Worm (Caenorhabditis elegans) whole organism, young adult: ENCODE measurements around the gene ttr-25.

Source experiments
- B0336.3 ChIP-seq: fragments of 200-800 bp; sonication (Bioruptor generic); IDR thresholded peaks from 2 replicates; pipeline ENCODE4 v1.3.6; 2022; ENCODE audit warnings: missing genetic modification characterization, missing compliant biosample characterization
- F22D6.2 ChIP-seq: sonication (generic microtip); optimal IDR thresholded peaks from 2 replicates; lab custom pipeline; 2016; ENCODE audit warnings: mild to moderate bottlenecking, missing genetic modification characterization, missing compliant biosample characterization
- F23B12.7 ChIP-seq: sonication (generic microtip); optimal IDR thresholded peaks from 2 replicates; lab custom pipeline; 2017; ENCODE audit warnings: missing genetic modification characterization, mild to moderate bottlenecking, missing compliant biosample characterization, antibody characterized with exemption, moderate library complexity; ENCODE audit not compliant: insufficient read depth
- F49E8.2 ChIP-seq: sonication (generic microtip); optimal IDR thresholded peaks from 3 replicates; lab custom pipeline; 2017; ENCODE audit warnings: missing genetic modification characterization, mild to moderate bottlenecking, missing compliant biosample characterization, antibody characterized with exemption, moderate library complexity; ENCODE audit not compliant: insufficient read depth
- F57A8.1 ChIP-seq: fragments of 200-800 bp; sonication (Bioruptor generic); optimal IDR thresholded peaks from 2 replicates; lab custom pipeline; 2018; ENCODE audit warnings: mild to moderate bottlenecking, missing genetic modification characterization, moderate library complexity, missing compliant biosample characterization
- K12H6.12 ChIP-seq: fragments of 200-800 bp; sonication (Bioruptor generic); optimal IDR thresholded peaks from 2 replicates; lab custom pipeline; 2018; ENCODE audit warnings: mild to moderate bottlenecking, missing genetic modification characterization, missing compliant biosample characterization
- Y56A3A.18 ChIP-seq: fragments of 200-800 bp; sonication (Bioruptor generic); IDR thresholded peaks from 2 replicates; pipeline ENCODE4 v1.3.6; 2022; ENCODE audit warnings: missing genetic modification reagents, missing genetic modification characterization, missing compliant biosample characterization
- Y79H2A.3 ChIP-seq: fragments of 200-800 bp; sonication (Bioruptor generic); conservative IDR thresholded peaks from 2 replicates; pipeline ENCODE4 v1.3.6; 2022; ENCODE audit warnings: missing genetic modification reagents, missing genetic modification characterization, missing compliant biosample characterization
- ZK185.1 ChIP-seq: sonication (generic microtip); optimal IDR thresholded peaks from 2 replicates; lab custom pipeline; 2016; ENCODE audit warnings: mild to moderate bottlenecking, missing genetic modification characterization, missing compliant biosample characterization; ENCODE audit not compliant: poor library complexity, severe bottlenecking
- atf-7 ChIP-seq: sonication (generic microtip); optimal IDR thresholded peaks from 2 replicates; lab custom pipeline; 2017; ENCODE audit warnings: mild to moderate bottlenecking, missing genetic modification characterization, missing compliant biosample characterization
- attf-3 ChIP-seq: fragments of 200-800 bp; sonication (Bioruptor generic); conservative IDR thresholded peaks from 2 replicates; pipeline ENCODE4 v1.3.6; 2022; ENCODE audit warnings: missing genetic modification reagents, missing genetic modification characterization, missing compliant biosample characterization
- attf-5 ChIP-seq: fragments of 200-800 bp; sonication (Bioruptor generic); optimal IDR thresholded peaks from 2 replicates; lab custom pipeline; 2018; ENCODE audit warnings: mild to moderate bottlenecking, missing genetic modification characterization, missing compliant biosample characterization
- ceh-27 ChIP-seq: fragments of 200-800 bp; sonication (Bioruptor generic); optimal IDR thresholded peaks from 2 replicates; lab custom pipeline; 2018; ENCODE audit warnings: mild to moderate bottlenecking, missing genetic modification characterization, moderate library complexity, missing compliant biosample characterization
- ceh-91 ChIP-seq: fragments of 200-800 bp; sonication (Bioruptor generic); IDR thresholded peaks from 2 replicates; pipeline ENCODE4 v1.3.6; 2022; ENCODE audit warnings: missing genetic modification reagents, missing genetic modification characterization, missing compliant biosample characterization
- chd-7 ChIP-seq: sonication (generic microtip); optimal IDR thresholded peaks from 2 replicates; lab custom pipeline; 2016; ENCODE audit warnings: mild to moderate bottlenecking, missing genetic modification characterization, moderate library complexity, missing compliant biosample characterization
- die-1 ChIP-seq: sonication (generic microtip); optimal IDR thresholded peaks from 2 replicates; lab custom pipeline; 2016; ENCODE audit warnings: missing genotype, mild to moderate bottlenecking, missing genetic modification characterization, missing compliant biosample characterization
- dpl-1 ChIP-seq: fragments of 150-350 bp; optimal IDR thresholded peaks from 2 replicates; lab custom pipeline; 2014; ENCODE audit warnings: missing biosample characterization, missing genetic modification reagents, missing genetic modification characterization
- ekl-4 ChIP-seq: fragments of 200-800 bp; sonication (Bioruptor generic); IDR thresholded peaks from 2 replicates; pipeline ENCODE4 v1.3.6; 2022; ENCODE audit warnings: missing genetic modification reagents, missing genetic modification characterization, missing compliant biosample characterization
- fkh-3 ChIP-seq: sonication (generic microtip); optimal IDR thresholded peaks from 2 replicates; lab custom pipeline; 2016; ENCODE audit warnings: mild to moderate bottlenecking, missing genetic modification characterization, missing compliant biosample characterization
- gei-17 ChIP-seq: fragments of 200-800 bp; sonication (Bioruptor generic); optimal IDR thresholded peaks from 2 replicates; lab custom pipeline; 2018; ENCODE audit warnings: mild to moderate bottlenecking, missing genetic modification characterization, missing compliant biosample characterization
- hlh-12 ChIP-seq: sonication (generic microtip); optimal IDR thresholded peaks from 2 replicates; lab custom pipeline; 2016; ENCODE audit warnings: missing genetic modification characterization, missing compliant biosample characterization
- hlh-26 ChIP-seq: fragments of 200-800 bp; sonication (Bioruptor generic); conservative IDR thresholded peaks from 2 replicates; pipeline ENCODE4 v1.3.6; 2022; ENCODE audit warnings: missing genetic modification reagents, missing genetic modification characterization, missing compliant biosample characterization
- let-607 ChIP-seq, 2 experiments: fragments of 200-800 bp in 1 of 2; sonication (Bioruptor generic) in 1 of 2; sonication (generic microtip) in 1 of 2; optimal IDR thresholded peaks; 2 replicates each; lab custom pipeline; 2016 to 2018; ENCODE audit warnings: mild to moderate bottlenecking in 2 of 2, missing compliant biosample characterization in 2 of 2, missing genetic modification characterization in 2 of 2, moderate library complexity in 2 of 2, missing genotype in 1 of 2
- lin-26 ChIP-seq: fragments of 200-800 bp; sonication (Bioruptor generic); IDR thresholded peaks from 2 replicates; pipeline ENCODE4 v1.3.6; 2022; ENCODE audit warnings: missing genetic modification reagents, missing genetic modification characterization, missing compliant biosample characterization
- lsl-1 ChIP-seq: fragments of 200-800 bp; sonication (Bioruptor generic); optimal IDR thresholded peaks from 2 replicates; lab custom pipeline; 2018; ENCODE audit warnings: mild to moderate bottlenecking, missing genetic modification characterization, moderate library complexity, missing compliant biosample characterization
- madf-10 ChIP-seq: sonication (generic microtip); optimal IDR thresholded peaks from 2 replicates; lab custom pipeline; 2016; ENCODE audit warnings: mild to moderate bottlenecking, missing genetic modification characterization, missing compliant biosample characterization
- mcd-1 ChIP-seq: fragments of 200-800 bp; sonication (Bioruptor generic); IDR thresholded peaks from 2 replicates; pipeline ENCODE4 v1.3.6; 2022; ENCODE audit warnings: missing genetic modification reagents, missing genetic modification characterization, missing compliant biosample characterization
- nfya-2 ChIP-seq: fragments of 200-800 bp; sonication (Bioruptor generic); IDR thresholded peaks from 2 replicates; pipeline ENCODE4 v1.3.6; 2022; ENCODE audit warnings: missing genetic modification reagents, missing genetic modification characterization, missing compliant biosample characterization
- nhr-27 ChIP-seq: fragments of 200-800 bp; sonication (Bioruptor generic); optimal IDR thresholded peaks from 2 replicates; lab custom pipeline; 2018; ENCODE audit warnings: mild to moderate bottlenecking, missing genetic modification characterization, moderate library complexity, missing compliant biosample characterization
- pbrm-1 ChIP-seq: fragments of 200-800 bp; sonication (Bioruptor generic); IDR thresholded peaks from 2 replicates; pipeline ENCODE4 v1.3.6; 2022; ENCODE audit warnings: missing genetic modification reagents, missing genetic modification characterization, missing compliant biosample characterization
- rcor-1 ChIP-seq: fragments of 200-800 bp; sonication (Bioruptor generic); IDR thresholded peaks from 2 replicates; pipeline ENCODE4 v1.3.6; 2022; ENCODE audit warnings: missing genetic modification reagents, missing genetic modification characterization, missing compliant biosample characterization
- rec-8 ChIP-seq, 2 experiments: sonication (generic microtip); optimal IDR thresholded peaks; 2 replicates each; lab custom pipeline; 2016; ENCODE audit warnings: mild to moderate bottlenecking in 2 of 2, missing genetic modification characterization in 2 of 2, missing genetic modification reagents in 2 of 2, missing genotype in 2 of 2, missing biosample characterization in 1 of 2, missing compliant biosample characterization in 1 of 2, moderate library complexity in 1 of 2
- snpc-1.3 ChIP-seq: sonication (generic microtip); optimal IDR thresholded peaks from 2 replicates; lab custom pipeline; 2017; ENCODE audit warnings: missing genetic modification characterization, mild to moderate bottlenecking, missing compliant biosample characterization, antibody characterized with exemption, moderate library complexity, missing genotype, missing genetic modification reagents; ENCODE audit not compliant: insufficient read depth
- somi-1 ChIP-seq: fragments of 200-800 bp; sonication (Bioruptor generic); optimal IDR thresholded peaks from 2 replicates; lab custom pipeline; 2018; ENCODE audit warnings: mild to moderate bottlenecking, missing genetic modification characterization, missing compliant biosample characterization
- xnd-1 ChIP-seq: sonication (generic microtip); optimal IDR thresholded peaks from 2 replicates; lab custom pipeline; 2016; ENCODE audit warnings: missing genotype, missing genetic modification reagents, missing genetic modification characterization, missing compliant biosample characterization
- ztf-25 ChIP-seq: fragments of 200-800 bp; sonication (Bioruptor generic); IDR thresholded peaks from 2 replicates; pipeline ENCODE4 v1.3.6; 2022; ENCODE audit warnings: missing genetic modification reagents, missing genetic modification characterization, missing compliant biosample characterization
- ztf-28 ChIP-seq: fragments of 200-800 bp; sonication (Bioruptor generic); IDR thresholded peaks from 2 replicates; pipeline ENCODE4 v1.3.6; 2022; ENCODE audit warnings: missing genetic modification reagents, missing genetic modification characterization, missing compliant biosample characterization

The ttr-25 gene

ce11 chrV:18585102-18585501 is 28.6 kb downstream of the ttr-25 start:
- no peak for TF ChIP-seq dpl-1 (GFP tag; lab: Kevin White, UChicago)
- TF ChIP-seq ceh-27: no peak
- no peak for TF ChIP-seq ztf-25
- no peak for TF ChIP-seq lin-26 (GFP tag; lab: Robert Waterston, UW)
- no peak for TF ChIP-seq nfya-2
- no peak for TF ChIP-seq rec-8 (tag; optimal IDR thresholded peaks at IDR 0.05; lab: Kevin White, UChicago)
- TF ChIP-seq atf-7 (tag; lab: Kevin White, UChicago): no peak
- no peak for TF ChIP-seq ZK185.1
- TF ChIP-seq ceh-91: no peak
- no peak for TF ChIP-seq pbrm-1 (GFP tag; lab: Robert Waterston, UW)
- TF ChIP-seq xnd-1 (tag; lab: Kevin White, UChicago): no peak
- TF ChIP-seq F23B12.7 (tag; lab: Kevin White, UChicago): no peak

- no peak for TF ChIP-seq snpc-1.3 (tag; lab: Kevin White, UChicago)
- no peak for TF ChIP-seq attf-3 (GFP tag; lab: Robert Waterston, UW)
- no peak for TF ChIP-seq ztf-28 (GFP tag; lab: Robert Waterston, UW)
- TF ChIP-seq Y79H2A.3 (GFP tag; lab: Robert Waterston, UW): no peak
- no peak for TF ChIP-seq madf-10 (tag; lab: Kevin White, UChicago)
- no peak for TF ChIP-seq let-607 (tag; optimal IDR thresholded peaks at IDR 0.05; lab: Kevin White, UChicago)
- no peak for TF ChIP-seq chd-7 (tag; lab: Kevin White, UChicago)
- no peak for TF ChIP-seq Y56A3A.18 (GFP tag; lab: Robert Waterston, UW)
- TF ChIP-seq F57A8.1 (GFP tag; lab: Kevin White, UChicago): no peak
- TF ChIP-seq ekl-4: no peak
- TF ChIP-seq K12H6.12: no peak
- TF ChIP-seq gei-17 (GFP tag; lab: Kevin White, UChicago): no peak
- TF ChIP-seq F22D6.2: no peak
- TF ChIP-seq, all 124 proteins: peak for 0
Measured at ce11 chrV:18586954-18587353, 30.4 kb downstream of the ttr-25 start.

ce11 chrV:18587936-18588335 is 31.4 kb downstream of the ttr-25 start:
- TF ChIP-seq rcor-1 (GFP tag; lab: Robert Waterston, UW) (no peak), hlh-12 (tag; lab: Kevin White, UChicago) (no peak), somi-1 (GFP tag; lab: Kevin White, UChicago) (no peak), attf-5 (GFP tag; lab: Kevin White, UChicago) (no peak), die-1 (tag; lab: Kevin White, UChicago) (no peak), ztf-25 (no peak), lsl-1 (no peak), hlh-26 (GFP tag; lab: Robert Waterston, UW) (no peak), B0336.3 (no peak), nhr-27 (tag; lab: Kevin White, UChicago) (no peak), F49E8.2 (tag; lab: Kevin White, UChicago) (no peak), fkh-3 (no peak), F22D6.2 (no peak), atf-7 (tag; lab: Kevin White, UChicago) (no peak), mcd-1 (GFP tag; lab: Robert Waterston, UW) (no peak)
